Worm (Caenorhabditis elegans): ENCODE measurements around the gene C06E1.11.

Gene C06E1.11

DNA sequence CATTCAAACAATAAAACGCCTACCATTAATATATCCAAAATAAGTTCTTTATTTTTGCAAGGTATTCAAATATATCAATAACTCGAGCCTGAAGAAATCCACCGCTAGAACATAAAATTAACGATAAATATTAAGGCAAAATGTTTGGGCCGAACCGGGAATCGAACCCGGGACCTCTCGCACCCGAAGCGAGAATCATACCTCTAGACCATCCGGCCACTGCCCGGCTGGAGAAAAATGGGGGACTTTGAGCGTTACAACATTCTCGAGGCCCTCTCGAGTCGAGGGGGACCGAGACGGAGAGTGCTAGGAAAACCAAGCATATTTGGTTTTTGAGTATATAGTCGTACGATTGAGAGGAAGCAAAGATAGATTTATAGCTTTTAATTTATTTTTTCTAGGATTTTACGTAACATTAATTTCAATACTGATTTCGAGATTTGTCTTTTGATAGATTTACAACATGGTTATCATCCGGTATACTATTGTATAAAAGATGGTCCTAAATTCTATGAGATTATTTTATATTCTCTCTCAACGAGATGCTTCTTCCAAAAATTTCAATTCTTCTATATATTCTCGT, 33.8 kb upstream of the C06E1.11 start, which contains the start of gene flp-23 (continued):
- TF ChIP-seq madf-3 (GFP tag; IDR thresholded peaks at IDR 0.05) (no peak), zfh-2 (GFP tag; conservative IDR thresholded peaks at IDR 0.05) (no peak), pha-4 (tag; optimal IDR thresholded peaks at IDR 0.05) (no peak), mxl-1 (tag; optimal IDR thresholded peaks at IDR 0.05) (peak; percentile 24), B0336.3 (GFP tag; IDR thresholded peaks at IDR 0.05) (no peak), lin-35 (GFP tag; optimal IDR thresholded peaks at IDR 0.05) (no peak), C06A6.2 (GFP tag; conservative IDR thresholded peaks at IDR 0.05) (no peak), nhr-90 (tag; optimal IDR thresholded peaks at IDR 0.05) (peak; percentile 72), tbp1 (GFP tag; optimal IDR thresholded peaks at IDR 0.05) (peak; percentile 90), chd-7 (tag; optimal IDR thresholded peaks at IDR 0.05) (no peak), Y79H2A.3 (GFP tag; conservative IDR thresholded peaks at IDR 0.05) (no peak), lin-54 (GFP tag; optimal IDR thresholded peaks at IDR 0.05) (no peak), rpc-1 (optimal IDR thresholded peaks at IDR 0.05) (peak; percentile 72), rpc-1 (tag; optimal IDR thresholded peaks at IDR 0.05) (peak; percentile 86), ZK185.1 (tag; optimal IDR thresholded peaks at IDR 0.05; ENCODE audit: poor library complexity, severe bottlenecking) (no peak), egrh-3 (GFP tag; IDR thresholded peaks at IDR 0.05) (0 out of 2 replicates have a peak, but pooled peaks have one; percentile 9), pbrm-1 (GFP tag; IDR thresholded peaks at IDR 0.05) (peak; percentile 45; the same call in 1 of the 2 replicates), him-1 (tag; optimal IDR thresholded peaks at IDR 0.05) (peak; percentile 79), nhr-179 (tag; optimal IDR thresholded peaks at IDR 0.05) (no peak), lin-40 (tag; optimal IDR thresholded peaks at IDR 0.05) (peak; percentile 17), F23B12.7 (tag; optimal IDR thresholded peaks at IDR 0.05; ENCODE audit: insufficient read depth) (no peak), snpc-4 (GFP tag; optimal IDR thresholded peaks at IDR 0.05) (peak; percentile 43), snpc-4 (tag; optimal IDR thresholded peaks at IDR 0.05) (peak in 1 of 4 experiments; percentile 36), nfyb-1 (GFP tag; IDR thresholded peaks at IDR 0.05) (0 out of 2 replicates have a peak, but pooled peaks have one; percentile 40), madf-6 (GFP tag; IDR thresholded peaks at IDR 0.05) (peak; percentile 17; the same call in 1 of the 2 replicates), K12H6.12 (tag; optimal IDR thresholded peaks at IDR 0.05) (no peak), nfya-2 (GFP tag; IDR thresholded peaks at IDR 0.05) (no peak)

DNA sequence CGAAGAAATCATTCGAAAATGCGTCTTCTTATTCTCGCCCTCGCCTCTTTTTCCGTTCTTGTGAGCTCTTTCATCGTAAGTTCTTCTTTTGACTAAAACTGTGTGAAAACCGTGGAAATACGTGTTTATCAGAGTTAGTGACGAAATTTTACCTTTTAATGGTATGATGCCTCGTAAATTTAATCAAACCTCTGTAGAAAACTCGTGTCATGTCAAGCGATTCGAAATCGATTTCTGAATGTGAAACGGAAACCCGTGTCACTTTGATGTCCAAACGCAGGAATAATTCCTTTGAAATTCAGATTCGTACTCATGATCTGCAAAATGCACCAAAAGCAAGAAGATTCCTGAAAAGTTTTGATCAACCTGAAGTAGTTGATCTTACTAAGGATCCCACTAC, 32.1 kb upstream of the C06E1.11 start, which contains the start of gene F22B7.3:
F22B7.3 (plus strand) TSS at position 301 of the 400 bp plus-strand sequence.
- TF ChIP-seq athp-1 (tag; optimal IDR thresholded peaks at IDR 0.05) (no peak), hrde-1 (tag; optimal IDR thresholded peaks at IDR 0.05; ENCODE audit: borderline replicate concordance) (no peak), ceh-27 (GFP tag; optimal IDR thresholded peaks at IDR 0.05) (no peak), hlh-12 (tag; optimal IDR thresholded peaks at IDR 0.05) (no peak), dpff-1 (tag; optimal IDR thresholded peaks at IDR 0.05) (no peak), chd-7 (tag; optimal IDR thresholded peaks at IDR 0.05) (no peak), B0035.1 (tag; optimal IDR thresholded peaks at IDR 0.05) (no peak), lir-1 (GFP tag; conservative IDR thresholded peaks at IDR 0.05) (no peak), mel-28 (tag; optimal IDR thresholded peaks at IDR 0.05; ENCODE audit: borderline replicate concordance) (no peak), dox-1 (GFP tag; IDR thresholded peaks at IDR 0.05) (no peak), ztf-22 (GFP tag; optimal IDR thresholded peaks at IDR 0.05) (no peak), mes-4 (tag; optimal IDR thresholded peaks at IDR 0.05) (no peak), xnd-1 (tag; optimal IDR thresholded peaks at IDR 0.05) (no peak), ztf-26 (tag; optimal IDR thresholded peaks at IDR 0.05) (no peak)
